Worm (Caenorhabditis elegans) whole organism, young adult: Measurements from ENCODE around the gene nrf-6.

Experiments
- B0019.2 ChIP-seq: fragments of 200-800 bp; sonication (Bioruptor generic); conservative IDR thresholded peaks from 2 replicates; pipeline ENCODE4 v1.3.6; 2022; ENCODE audit warnings: missing genetic modification reagents, missing genetic modification characterization, missing compliant biosample characterization
- ama-1 ChIP-seq, 3 experiments: fragments of 150-350 bp in 1 of 3; sonication (generic microtip) in 2 of 3; optimal IDR thresholded peaks; 2 replicates each; lab custom pipeline; 2014 to 2018; ENCODE audit warnings: missing biosample characterization in 2 of 3, missing genetic modification characterization in 2 of 3, missing genetic modification reagents in 2 of 3
- athp-1 ChIP-seq: sonication (generic microtip); optimal IDR thresholded peaks from 2 replicates; lab custom pipeline; 2017; ENCODE audit warnings: mild to moderate bottlenecking, missing genetic modification characterization, missing compliant biosample characterization
- attf-3 ChIP-seq: fragments of 200-800 bp; sonication (Bioruptor generic); conservative IDR thresholded peaks from 2 replicates; pipeline ENCODE4 v1.3.6; 2022; ENCODE audit warnings: missing genetic modification reagents, missing genetic modification characterization, missing compliant biosample characterization
- ceh-27 ChIP-seq: fragments of 200-800 bp; sonication (Bioruptor generic); optimal IDR thresholded peaks from 2 replicates; lab custom pipeline; 2018; ENCODE audit warnings: mild to moderate bottlenecking, missing genetic modification characterization, moderate library complexity, missing compliant biosample characterization
- egl-18 ChIP-seq: fragments of 200-800 bp; sonication (Bioruptor generic); IDR thresholded peaks from 2 replicates; pipeline ENCODE4 v1.3.6; 2022; ENCODE audit warnings: missing genetic modification reagents, missing genetic modification characterization, missing compliant biosample characterization
- hlh-12 ChIP-seq: sonication (generic microtip); optimal IDR thresholded peaks from 2 replicates; lab custom pipeline; 2016; ENCODE audit warnings: missing genetic modification characterization, missing compliant biosample characterization
- lsl-1 ChIP-seq: fragments of 200-800 bp; sonication (Bioruptor generic); optimal IDR thresholded peaks from 2 replicates; lab custom pipeline; 2018; ENCODE audit warnings: mild to moderate bottlenecking, missing genetic modification characterization, moderate library complexity, missing compliant biosample characterization
- nfya-1 ChIP-seq: sonication (generic microtip); optimal IDR thresholded peaks from 2 replicates; lab custom pipeline; 2017; ENCODE audit warnings: antibody characterized with exemption, missing compliant biosample characterization, missing genetic modification characterization, borderline replicate concordance; ENCODE audit not compliant: insufficient read depth
- pha-4 ChIP-seq: fragments of 150-350 bp; sonication (generic microtip); optimal IDR thresholded peaks from 2 replicates; lab custom pipeline; 2014; ENCODE audit warnings: missing biosample characterization, missing genetic modification reagents, missing genetic modification characterization
- snpc-4 ChIP-seq, 5 experiments: fragments of 150-350 bp in 1 of 5; sonication (generic microtip) in 4 of 5; optimal IDR thresholded peaks; 2 replicates each; lab custom pipeline; 2014 to 2018; ENCODE audit warnings: missing genetic modification characterization in 5 of 5, missing biosample characterization in 3 of 5, antibody characterized with exemption in 2 of 5, mild to moderate bottlenecking in 2 of 5, missing compliant biosample characterization in 2 of 5, missing genotype in 2 of 5, moderate library complexity in 2 of 5, missing genetic modification reagents in 1 of 5
- unc-130 ChIP-seq: sonication (generic microtip); optimal IDR thresholded peaks from 2 replicates; lab custom pipeline; 2016; ENCODE audit warnings: missing genetic modification reagents, missing genetic modification characterization, missing compliant biosample characterization
- unc-62 ChIP-seq: fragments of 150-350 bp; optimal IDR thresholded peaks from 2 replicates; lab custom pipeline; 2014; ENCODE audit warnings: missing biosample characterization, missing genetic modification reagents, missing genetic modification characterization
- ztf-6 ChIP-seq: fragments of 200-800 bp; sonication (Bioruptor generic); IDR thresholded peaks from 2 replicates; pipeline ENCODE4 v1.3.6; 2022; ENCODE audit warnings: missing genetic modification reagents, missing genetic modification characterization, missing compliant biosample characterization

- no peak for TF ChIP-seq ztf-6 (GFP tag; lab: Robert Waterston, UW)
- TF ChIP-seq lsl-1 (GFP tag; lab: Kevin White, UChicago), result no peak
- TF ChIP-seq unc-130 (GFP tag; lab: Kevin White, UChicago), result no peak
- TF ChIP-seq attf-3 (GFP tag; lab: Robert Waterston, UW), result no peak
- no peak for TF ChIP-seq egl-18 (GFP tag; lab: Robert Waterston, UW)
- no peak for TF ChIP-seq ceh-27
- TF ChIP-seq ama-1 (optimal IDR thresholded peaks at IDR 0.05; lab: Kevin White, UChicago), result no peak
- TF ChIP-seq ama-1 (GFP tag; optimal IDR thresholded peaks at IDR 0.05; lab: Kevin White, UChicago), result no peak
- no peak for TF ChIP-seq athp-1 (tag; lab: Kevin White, UChicago)
- no peak for TF ChIP-seq pha-4 (tag; lab: Kevin White, UChicago)
- TF ChIP-seq B0019.2 (GFP tag; lab: Robert Waterston, UW), result no peak
- TF ChIP-seq hlh-12 (tag; lab: Kevin White, UChicago), result no peak
- TF ChIP-seq unc-62 (GFP tag; lab: Kevin White, UChicago), result no peak
- TF ChIP-seq snpc-4 (GFP tag; optimal IDR thresholded peaks at IDR 0.05; lab: Kevin White, UChicago), result no peak
- TF ChIP-seq snpc-4 (tag; optimal IDR thresholded peaks at IDR 0.05; lab: Kevin White, UChicago), result no peak
- no peak for TF ChIP-seq nfya-1 (tag; lab: Kevin White, UChicago)
These were observed 2.1 kb upstream of the nrf-6 start for ce11 chrII:8034617-8035016.
